Worm (Caenorhabditis elegans): ENCODE data around the gene aptf-2.

The aptf-2 gene

DNA sequence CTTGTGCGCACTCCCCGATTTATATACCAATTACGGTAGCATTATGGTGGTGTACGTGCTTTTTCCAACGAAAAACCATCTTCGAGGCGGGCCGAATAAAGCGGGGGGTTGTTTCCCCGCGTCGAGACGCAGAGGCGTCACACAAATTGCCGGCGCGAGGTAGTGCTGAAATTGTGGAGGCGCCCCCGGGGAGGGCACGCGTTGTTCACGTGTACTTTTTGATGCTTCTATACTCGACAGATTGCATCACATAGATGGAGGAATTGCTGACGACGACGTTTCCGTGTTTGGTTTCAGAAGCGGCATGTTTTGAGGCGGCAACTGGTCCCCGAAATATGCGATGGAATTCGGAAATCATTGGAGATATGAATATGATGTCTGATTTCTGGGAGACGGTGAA is 20.6 kb downstream of the aptf-2 start (continued):
- TF ChIP-seq elt-3 (tag; optimal IDR thresholded peaks at IDR 0.05) (peak in 1 of 3 experiments; percentile 54), mdl-1 (tag; optimal IDR thresholded peaks at IDR 0.05) (peak; percentile 63), ceh-9 (tag; optimal IDR thresholded peaks at IDR 0.05) (no peak), pha-4 (tag; optimal IDR thresholded peaks at IDR 0.05) (peak; percentile 81), mml-1 (tag; optimal IDR thresholded peaks at IDR 0.05) (peak; percentile 100)

DNA sequence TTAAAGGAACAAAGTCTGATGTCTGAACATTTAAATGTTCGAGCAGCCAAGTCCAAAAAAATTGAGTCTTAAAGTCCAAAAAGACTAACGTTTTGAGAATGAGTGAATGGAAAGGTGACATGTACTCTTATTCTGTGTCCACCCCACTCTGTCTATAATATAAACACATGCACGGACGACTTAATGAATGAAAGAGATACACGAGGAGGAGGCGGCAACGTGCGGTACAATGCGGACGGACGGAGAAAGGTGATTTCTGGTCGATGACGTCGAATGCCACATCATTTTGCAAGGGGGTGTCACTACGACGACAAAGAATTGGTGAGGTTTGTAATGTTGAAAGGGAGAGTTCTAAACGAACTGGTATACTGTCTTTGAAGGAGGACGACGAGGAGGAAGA is 21.2 kb downstream of the aptf-2 start:
- no peak for TF ChIP-seq fos-1 (tag; optimal IDR thresholded peaks at IDR 0.05)
- TF ChIP-seq nhr-67 (tag; optimal IDR thresholded peaks at IDR 0.05) = no peak
- TF ChIP-seq ama-1 (optimal IDR thresholded peaks at IDR 0.05) = peak; percentile 1
- peak; percentile 64 for TF ChIP-seq nhr-43 (tag; optimal IDR thresholded peaks at IDR 0.05; ENCODE audit: poor library complexity, severe bottlenecking)
- TF ChIP-seq nhr-25 (tag; optimal IDR thresholded peaks at IDR 0.05) = peak; percentile 44
- TF ChIP-seq nhr-23 (tag; optimal IDR thresholded peaks at IDR 0.05) = peak; percentile 7
- peak; percentile 29 for TF ChIP-seq pqm-1 (tag; optimal IDR thresholded peaks at IDR 0.05)
- no peak for TF ChIP-seq elt-1 (tag; optimal IDR thresholded peaks at IDR 0.05)
- TF ChIP-seq hmg-11 (tag; optimal IDR thresholded peaks at IDR 0.05) = no peak
- no peak for TF ChIP-seq egl-5 (tag; optimal IDR thresholded peaks at IDR 0.05)
- TF ChIP-seq skn-1 (tag; optimal IDR thresholded peaks at IDR 0.05) = no peak
- TF ChIP-seq ceh-9 (tag; optimal IDR thresholded peaks at IDR 0.05) = no peak

- TF ChIP-seq fkh-2 (tag; optimal IDR thresholded peaks at IDR 0.05) (no peak), elt-3 (tag; optimal IDR thresholded peaks at IDR 0.05) (peak in 1 of 3 experiments; percentile 7), nhr-76 (tag; optimal IDR thresholded peaks at IDR 0.05) (no peak), nhr-237 (tag; optimal IDR thresholded peaks at IDR 0.05) (no peak), sea-2 (GFP tag; optimal IDR thresholded peaks at IDR 0.05) (no peak), nhr-25 (tag; optimal IDR thresholded peaks at IDR 0.05) (peak; percentile 54), jun-1 (tag; optimal IDR thresholded peaks at IDR 0.05) (peak; percentile 26), nhr-11 (tag; optimal IDR thresholded peaks at IDR 0.05) (no peak), nfya-1 (tag; optimal IDR thresholded peaks at IDR 0.05; ENCODE audit: insufficient read depth) (peak; percentile 9), ztf-11 (tag; optimal IDR thresholded peaks at IDR 0.05) (no peak), elt-2 (tag; optimal IDR thresholded peaks at IDR 0.05) (peak; percentile 90), nhr-67 (tag; optimal IDR thresholded peaks at IDR 0.05) (no peak), zag-1 (tag; optimal IDR thresholded peaks at IDR 0.05) (no peak), daf-12 (tag; optimal IDR thresholded peaks at IDR 0.05) (no peak), ama-1 (optimal IDR thresholded peaks at IDR 0.05) (no peak), ceh-28 (tag; optimal IDR thresholded peaks at IDR 0.05) (no peak), mdl-1 (tag; optimal IDR thresholded peaks at IDR 0.05) (no peak), nhr-77 (tag; optimal IDR thresholded peaks at IDR 0.05) (peak; percentile 7), ceh-9 (tag; optimal IDR thresholded peaks at IDR 0.05) (no peak), aly-2 (tag; optimal IDR thresholded peaks at IDR 0.05) (no peak), ztf-4 (tag; optimal IDR thresholded peaks at IDR 0.05) (peak; percentile 7), pqm-1 (tag; optimal IDR thresholded peaks at IDR 0.05) (peak; percentile 92), elt-1 (tag; optimal IDR thresholded peaks at IDR 0.05) (no peak), snpc-4 (tag; optimal IDR thresholded peaks at IDR 0.05) (no peak), R02D3.7 (tag; optimal IDR thresholded peaks at IDR 0.05) (no peak), ceh-16 (tag; optimal IDR thresholded peaks at IDR 0.05) (no peak), eor-1 (tag; optimal IDR thresholded peaks at IDR 0.05) (no peak), unc-39 (tag; optimal IDR thresholded peaks at IDR 0.05) (no peak), egl-27 (tag; optimal IDR thresholded peaks at IDR 0.05) (no peak), egl-5 (tag; optimal IDR thresholded peaks at IDR 0.05) (no peak), fkh-10 (GFP tag; optimal IDR thresholded peaks at IDR 0.05) (no peak), tbx-2 (tag; optimal IDR thresholded peaks at IDR 0.05) (no peak), ZK546.5 (tag; optimal IDR thresholded peaks at IDR 0.05) (no peak), nhr-28 (tag; optimal IDR thresholded peaks at IDR 0.05) (peak; percentile 17), ceh-82 (tag; optimal IDR thresholded peaks at IDR 0.05) (no peak), mml-1 (tag; optimal IDR thresholded peaks at IDR 0.05) (no peak), skn-1 (tag; optimal IDR thresholded peaks at IDR 0.05) (peak; percentile 61), unc-62 (GFP tag; optimal IDR thresholded peaks at IDR 0.05) (no peak), hmg-11 (tag; optimal IDR thresholded peaks at IDR 0.05) (no peak), nhr-43 (tag; optimal IDR thresholded peaks at IDR 0.05; ENCODE audit: poor library complexity, severe bottlenecking) (peak; percentile 7), lin-15B (tag; optimal IDR thresholded peaks at IDR 0.05) (no peak), fos-1 (tag; optimal IDR thresholded peaks at IDR 0.05) (no peak), nhr-12 (tag; optimal IDR thresholded peaks at IDR 0.05) (no peak), lin-39 (tag; optimal IDR thresholded peaks at IDR 0.05) (no peak), nhr-23 (tag; optimal IDR thresholded peaks at IDR 0.05) (peak; percentile 87), pha-4 (tag; optimal IDR thresholded peaks at IDR 0.05) (no peak), lsy-12 (tag; optimal IDR thresholded peaks at IDR 0.05) (peak; percentile 47)
Measured at ce11 chrIV:13393246-13393716, 22.6 kb downstream of the aptf-2 start.
